Worm (Caenorhabditis elegans) whole organism, L1 larva: ENCODE results near the gene H43I07.4.

Source experiments
- aly-2 ChIP-seq: fragments of 150-350 bp; optimal IDR thresholded peaks from 2 replicates; lab custom pipeline; 2014; ENCODE audit warnings: missing biosample characterization, missing genetic modification characterization
- mep-1 ChIP-seq: fragments of 150-350 bp; optimal IDR thresholded peaks from 2 replicates; lab custom pipeline; 2014; ENCODE audit warnings: missing biosample characterization, missing genetic modification characterization
- pag-3 ChIP-seq: sonication (generic microtip); optimal IDR thresholded peaks from 2 replicates; lab custom pipeline; 2017; ENCODE audit warnings: missing genetic modification characterization, mild to moderate bottlenecking, missing compliant biosample characterization, antibody characterized with exemption, borderline replicate concordance; ENCODE audit not compliant: insufficient read depth
- tbx-2 ChIP-seq: sonication (generic microtip); optimal IDR thresholded peaks from 2 replicates; lab custom pipeline; 2016; ENCODE audit warnings: missing genetic modification characterization, missing compliant biosample characterization

- TF ChIP-seq tbx-2 (tag; lab: Kevin White, UChicago) (no peak), mep-1 (tag; lab: Kevin White, UChicago) (no peak), pag-3 (no peak), aly-2 (tag; lab: Kevin White, UChicago) (no peak)
Observed at ce11 chrV:4248359-4248758, 32.4 kb downstream of the H43I07.4 start.
